Fruit fly (Drosophila melanogaster) whole organism, embryonic: ENCODE data around the gene CG11655.
A peak's percentile ranks its signal among the peaks of the same experiment; 100 is the strongest.

ENCODE experiments used
- ATbp ChIP-seq: fragments of 200-800 bp; sonication (Bioruptor generic); optimal IDR thresholded peaks from 2 replicates; lab custom pipeline; 2017; ENCODE audit warnings: missing biosample characterization, mild to moderate bottlenecking, missing genetic modification characterization, missing genetic modification reagents
- Antp ChIP-seq: fragments of 200-800 bp; sonication (Bioruptor generic); optimal IDR thresholded peaks from 3 replicates; lab custom pipeline; 2016; ENCODE audit warnings: missing biosample characterization, missing genetic modification characterization
- CG10274 ChIP-seq: fragments of 200-800 bp; sonication (Bioruptor generic); optimal IDR thresholded peaks from 3 replicates; lab custom pipeline; 2017; ENCODE audit warnings: missing biosample characterization, mild to moderate bottlenecking, missing genetic modification characterization
- CG10565 ChIP-seq: fragments of 200-800 bp; sonication (Bioruptor generic); optimal IDR thresholded peaks from 3 replicates; lab custom pipeline; 2016; ENCODE audit warnings: missing biosample characterization, mild to moderate bottlenecking, missing genetic modification characterization
- CG11560 ChIP-seq: fragments of 200-800 bp; sonication (Bioruptor generic); IDR thresholded peaks from 3 replicates; pipeline ENCODE4 v1.3.6; 2022; ENCODE audit warnings: missing biosample characterization, missing genetic modification characterization
- CG12155 ChIP-seq: fragments of 200-800 bp; sonication (Bioruptor generic); optimal IDR thresholded peaks from 3 replicates; lab custom pipeline; 2016; ENCODE audit warnings: missing biosample characterization, missing genetic modification characterization
- CG12236 ChIP-seq: fragments of 200-800 bp; sonication (Bioruptor generic); optimal IDR thresholded peaks from 2 replicates; lab custom pipeline; 2016; ENCODE audit warnings: missing biosample characterization, missing genetic modification characterization
- CG12744 ChIP-seq: fragments of 200-800 bp; sonication (Bioruptor generic); optimal IDR thresholded peaks from 2 replicates; lab custom pipeline; 2016; ENCODE audit warnings: missing biosample characterization, missing genetic modification characterization
- CG14710 ChIP-seq: fragments of 200-800 bp; sonication (Bioruptor generic); optimal IDR thresholded peaks from 3 replicates; lab custom pipeline; 2019; ENCODE audit warnings: missing biosample characterization, mild to moderate bottlenecking, missing genetic modification characterization, moderate library complexity
- CG14860 ChIP-seq: fragments of 200-800 bp; sonication (Bioruptor generic); IDR thresholded peaks from 3 replicates; pipeline ENCODE4 v1.3.6; 2022; ENCODE audit warnings: missing biosample characterization, missing genetic modification characterization; ENCODE audit not compliant: partially characterized antibody
- CG15073 ChIP-seq: fragments of 200-800 bp; sonication (Bioruptor generic); optimal IDR thresholded peaks from 2 replicates; lab custom pipeline; 2016; ENCODE audit warnings: missing biosample characterization, missing genetic modification characterization
- CG16813 ChIP-seq: fragments of 200-800 bp; sonication (Bioruptor generic); IDR thresholded peaks from 3 replicates; pipeline ENCODE4 v1.3.6; 2022; ENCODE audit warnings: missing biosample characterization, missing genetic modification characterization; ENCODE audit not compliant: partially characterized antibody
- CG17802 ChIP-seq: fragments of 200-800 bp; sonication (Bioruptor generic); optimal IDR thresholded peaks from 2 replicates; lab custom pipeline; 2018; ENCODE audit warnings: missing biosample characterization, mild to moderate bottlenecking, missing genetic modification characterization, moderate library complexity
- CG2202 ChIP-seq: fragments of 200-800 bp; sonication (Bioruptor generic); optimal IDR thresholded peaks from 2 replicates; lab custom pipeline; 2018; ENCODE audit warnings: missing biosample characterization, mild to moderate bottlenecking, missing genetic modification characterization
- CG34376 ChIP-seq: fragments of 200-800 bp; sonication (Bioruptor generic); optimal IDR thresholded peaks from 2 replicates; lab custom pipeline; 2018; ENCODE audit warnings: missing biosample characterization, mild to moderate bottlenecking, missing genetic modification characterization
- CG42726 ChIP-seq: fragments of 200-800 bp; sonication (Bioruptor generic); IDR thresholded peaks from 2 replicates; pipeline ENCODE4 v1.3.6; 2022; ENCODE audit warnings: missing biosample characterization, missing genetic modification characterization; ENCODE audit not compliant: partially characterized antibody
- CG4424 ChIP-seq: fragments of 200-800 bp; sonication (Bioruptor generic); optimal IDR thresholded peaks from 3 replicates; lab custom pipeline; 2016; ENCODE audit warnings: missing biosample characterization, missing genetic modification characterization
- CG6272 ChIP-seq: fragments of 200-800 bp; sonication (Bioruptor generic); IDR thresholded peaks from 2 replicates; pipeline ENCODE4 v1.3.6; 2022; ENCODE audit warnings: missing biosample characterization, missing genetic modification characterization
- CG8290 ChIP-seq, 3 experiments: fragments of 200-800 bp; sonication (Bioruptor generic); optimal IDR thresholded peaks; 2 replicates each; lab custom pipeline; 2016 to 2019; ENCODE audit warnings: missing biosample characterization in 3 of 3, missing genetic modification characterization in 3 of 3, mild to moderate bottlenecking in 2 of 3, moderate library complexity in 1 of 3
- CG8478 ChIP-seq: fragments of >200 bp; optimal IDR thresholded peaks from 2 replicates; lab custom pipeline; 2018
- CG8944 ChIP-seq: fragments of 200-800 bp; sonication (Bioruptor generic); optimal IDR thresholded peaks from 3 replicates; lab custom pipeline; 2016; ENCODE audit warnings: missing biosample characterization, missing genetic modification characterization
- CG9437 ChIP-seq: fragments of 200-800 bp; sonication (Bioruptor generic); optimal IDR thresholded peaks from 2 replicates; lab custom pipeline; 2018; ENCODE audit warnings: missing biosample characterization, mild to moderate bottlenecking, missing genetic modification characterization
- CG9876 ChIP-seq: fragments of 200-800 bp; sonication (Bioruptor generic); optimal IDR thresholded peaks from 2 replicates; lab custom pipeline; 2016; ENCODE audit warnings: missing biosample characterization, missing genetic modification characterization
- CG9932 ChIP-seq: fragments of 200-800 bp; sonication (Bioruptor generic); IDR thresholded peaks from 2 replicates; pipeline ENCODE4 v1.3.6; 2022; ENCODE audit warnings: missing biosample characterization, missing genetic modification characterization
- Dad ChIP-seq: fragments of 200-800 bp; sonication (Bioruptor generic); optimal IDR thresholded peaks from 3 replicates; lab custom pipeline; 2016; ENCODE audit warnings: missing biosample characterization, missing genetic modification characterization
- H2.0 ChIP-seq: fragments of 200-800 bp; sonication (Bioruptor generic); IDR thresholded peaks from 2 replicates; pipeline ENCODE4 v1.3.6; 2022; ENCODE audit warnings: missing biosample characterization, missing genetic modification characterization
- Lhr ChIP-seq: fragments of 200-800 bp; sonication (Bioruptor generic); optimal IDR thresholded peaks from 3 replicates; lab custom pipeline; 2017; ENCODE audit warnings: mild to moderate bottlenecking, missing biosample characterization, missing genetic modification reagents, missing genetic modification characterization
- Tbp ChIP-seq: fragments of >200 bp; optimal IDR thresholded peaks from 2 replicates; lab custom pipeline; 2018; ENCODE audit warnings: missing biosample characterization, missing genetic modification characterization
- Trl ChIP-seq, 3 experiments: fragments of >200 bp in 2 of 3; fragments of 200-800 bp in 1 of 3; sonication (Bioruptor generic) in 1 of 3; optimal IDR thresholded peaks; 2 replicates in 1 of 3; 3 replicates in 2 of 3; lab custom pipeline; 2016 to 2017; ENCODE audit warnings: missing biosample characterization in 1 of 3, missing genetic modification characterization in 1 of 3
- Xrp1 ChIP-seq: fragments of 200-800 bp; sonication (Bioruptor generic); IDR thresholded peaks from 2 replicates; pipeline ENCODE4 v1.3.6; 2022; ENCODE audit warnings: missing biosample characterization, missing genetic modification characterization
- amos ChIP-seq: fragments of 200-800 bp; sonication (Bioruptor generic); IDR thresholded peaks from 2 replicates; pipeline ENCODE4 v1.3.6; 2022; ENCODE audit warnings: missing biosample characterization, missing genetic modification characterization; ENCODE audit not compliant: partially characterized antibody
- disco-r ChIP-seq: fragments of 200-800 bp; sonication (Bioruptor generic); optimal IDR thresholded peaks from 2 replicates; lab custom pipeline; 2016; ENCODE audit warnings: missing biosample characterization, missing genetic modification characterization
- en ChIP-seq: fragments of 200-800 bp; sonication (Bioruptor generic); optimal IDR thresholded peaks from 2 replicates; lab custom pipeline; 2016; ENCODE audit warnings: missing biosample characterization, missing genetic modification characterization
- exex ChIP-seq: fragments of 200-800 bp; sonication (Bioruptor generic); optimal IDR thresholded peaks from 4 replicates; lab custom pipeline; 2018; ENCODE audit warnings: missing biosample characterization, mild to moderate bottlenecking, missing genetic modification characterization, moderate library complexity
- fd102C ChIP-seq: fragments of 200-800 bp; sonication (Bioruptor generic); optimal IDR thresholded peaks from 2 replicates; lab custom pipeline; 2018; ENCODE audit warnings: missing biosample characterization, mild to moderate bottlenecking, missing genetic modification characterization, moderate library complexity
- fd3F ChIP-seq: fragments of 200-800 bp; sonication (Bioruptor generic); optimal IDR thresholded peaks from 2 replicates; lab custom pipeline; 2018; ENCODE audit warnings: missing biosample characterization, mild to moderate bottlenecking, missing genetic modification characterization, moderate library complexity
- grn ChIP-seq: fragments of 200-800 bp; sonication (Bioruptor generic); optimal IDR thresholded peaks from 3 replicates; lab custom pipeline; 2017; ENCODE audit warnings: missing biosample characterization, missing genetic modification characterization
- gro ChIP-seq: fragments of 200-800 bp; sonication (Bioruptor generic); optimal IDR thresholded peaks from 2 replicates; lab custom pipeline; 2016; ENCODE audit warnings: missing biosample characterization, missing genetic modification characterization
- ham ChIP-seq: fragments of 200-800 bp; sonication (Bioruptor generic); IDR thresholded peaks from 2 replicates; pipeline ENCODE4 v1.3.6; 2022; ENCODE audit warnings: missing biosample characterization, missing genetic modification characterization
- hb ChIP-seq: fragments of 200-800 bp; sonication (Bioruptor generic); IDR thresholded peaks from 3 replicates; pipeline ENCODE4 v1.3.6; 2022; ENCODE audit warnings: missing biosample characterization, missing genetic modification characterization; ENCODE audit not compliant: partially characterized antibody
- jigr1 ChIP-seq: fragments of 200-800 bp; sonication (Bioruptor generic); IDR thresholded peaks from 3 replicates; pipeline ENCODE4 v1.3.6; 2022; ENCODE audit warnings: missing biosample characterization, missing genetic modification characterization
- ken ChIP-seq: fragments of 200-800 bp; sonication (Bioruptor generic); IDR thresholded peaks from 3 replicates; pipeline ENCODE4 v1.3.6; 2022; ENCODE audit warnings: missing biosample characterization, missing genetic modification characterization
- knrl ChIP-seq: fragments of 200-800 bp; sonication (Bioruptor generic); IDR thresholded peaks from 3 replicates; pipeline ENCODE4 v1.3.6; 2022; ENCODE audit warnings: missing biosample characterization, missing genetic modification characterization; ENCODE audit not compliant: partially characterized antibody
- peb ChIP-seq: fragments of 200-800 bp; sonication (Bioruptor generic); IDR thresholded peaks from 2 replicates; pipeline ENCODE4 v1.3.6; 2022; ENCODE audit warnings: missing biosample characterization, missing genetic modification characterization
- pho ChIP-seq: fragments of 200-800 bp; sonication (Bioruptor generic); optimal IDR thresholded peaks from 2 replicates; lab custom pipeline; 2016; ENCODE audit warnings: missing biosample characterization, missing genetic modification characterization
- row ChIP-seq: fragments of 200-800 bp; sonication (Bioruptor generic); IDR thresholded peaks from 3 replicates; pipeline ENCODE4 v1.3.6; 2022; ENCODE audit warnings: missing biosample characterization, missing genetic modification characterization
- scrt ChIP-seq: fragments of 200-800 bp; sonication (Bioruptor generic); optimal IDR thresholded peaks from 2 replicates; lab custom pipeline; 2018; ENCODE audit warnings: missing biosample characterization, mild to moderate bottlenecking, missing genetic modification characterization, moderate library complexity
- sisA ChIP-seq: fragments of 200-800 bp; sonication (Bioruptor generic); IDR thresholded peaks from 2 replicates; pipeline ENCODE4 v1.3.6; 2022; ENCODE audit warnings: missing biosample characterization, missing genetic modification characterization
- tll ChIP-seq, 2 experiments: fragments of 200-800 bp in 1 of 2; fragments of >200 bp in 1 of 2; sonication (Bioruptor generic) in 1 of 2; optimal IDR thresholded peaks; 2 replicates each; lab custom pipeline; 2017 to 2019; ENCODE audit warnings: missing biosample characterization in 2 of 2, missing genetic modification characterization in 2 of 2, mild to moderate bottlenecking in 1 of 2, moderate library complexity in 1 of 2
- unc-4 ChIP-seq: fragments of 200-800 bp; sonication (Bioruptor generic); IDR thresholded peaks from 2 replicates; pipeline ENCODE4 v1.3.6; 2022; ENCODE audit warnings: missing biosample characterization, missing genetic modification characterization; ENCODE audit not compliant: partially characterized antibody

The CG11655 gene

DNA sequence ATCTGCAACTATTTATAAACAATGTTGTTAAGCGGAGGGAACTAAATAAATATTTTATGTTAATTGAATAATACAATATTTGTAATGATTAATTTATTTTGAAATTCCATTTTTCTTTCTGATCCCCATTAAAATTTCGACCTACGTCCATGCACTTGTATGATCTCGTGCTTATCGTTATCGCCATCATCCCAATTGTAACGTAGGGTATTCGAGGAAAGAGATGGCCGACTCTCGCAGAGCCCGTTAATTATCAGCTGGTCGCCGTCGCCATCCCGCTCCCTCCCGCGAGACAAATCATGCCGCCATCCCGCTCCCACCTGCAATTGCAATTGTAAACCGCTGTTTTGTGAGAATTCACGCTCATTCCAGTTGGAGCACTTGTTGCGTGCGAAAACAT lies at the start of gene CG11655 (continued):
- TF ChIP-seq pho, result no peak
- peak; percentile 54 for TF ChIP-seq grn (GFP tag; lab: Kevin White, UChicago)
- no peak for TF ChIP-seq gro (GFP tag; lab: Kevin White, UChicago)
- no peak for TF ChIP-seq fd102C (GFP tag; lab: Kevin White, UChicago)
- TF ChIP-seq Xrp1, result peak; percentile 66
- no peak for TF ChIP-seq CG2202 (tag; lab: Kevin White, UChicago)
- TF ChIP-seq CG9876 (GFP tag; lab: Kevin White, UChicago), result no peak
- peak; percentile 24 for TF ChIP-seq CG14710
- no peak for TF ChIP-seq tll (GFP tag; optimal IDR thresholded peaks at IDR 0.05; lab: Kevin White, UChicago)
- TF ChIP-seq exex (tag; lab: Kevin White, UChicago), result no peak
- TF ChIP-seq CG4424 (GFP tag; lab: Kevin White, UChicago), result peak; percentile 41
- peak; percentile 8 for TF ChIP-seq Lhr (GFP tag; lab: Kevin White, UChicago)
- TF ChIP-seq unc-4 (GFP tag; lab: Robert Waterston, UW), result no peak
- TF ChIP-seq ATbp (GFP tag; lab: Kevin White, UChicago), result no peak
- no peak for TF ChIP-seq H2.0 (GFP tag; lab: Robert Waterston, UW)
- TF ChIP-seq scrt (GFP tag; lab: Kevin White, UChicago), result no peak
- TF ChIP-seq CG34376, result peak; percentile 15
- peak; percentile 41; the same call in 1 of the 2 replicates for TF ChIP-seq sisA (GFP tag; lab: Robert Waterston, UW)
- TF ChIP-seq peb (GFP tag; lab: Robert Waterston, UW), result no peak
- no peak for TF ChIP-seq CG9437 (GFP tag; lab: Kevin White, UChicago)
- no peak for TF ChIP-seq jigr1 (GFP tag; lab: Robert Waterston, UW)
- TF ChIP-seq disco-r (GFP tag; lab: Kevin White, UChicago), result no peak
- TF ChIP-seq CG17802, result no peak
- no peak for TF ChIP-seq CG42726 (GFP tag; lab: Robert Waterston, UW)
- TF ChIP-seq fd3F (GFP tag; lab: Kevin White, UChicago), result no peak
- TF ChIP-seq CG9932 (GFP tag; lab: Robert Waterston, UW), result no peak
- no peak for TF ChIP-seq CG8944 (GFP tag; lab: Kevin White, UChicago)
- no peak for TF ChIP-seq CG10565 (GFP tag; lab: Kevin White, UChicago)
- peak; percentile 66 for TF ChIP-seq CG8478 (lab: Kevin White, UChicago)
- no peak for TF ChIP-seq CG14860 (GFP tag; lab: Robert Waterston, UW)
- TF ChIP-seq Dad (GFP tag; lab: Kevin White, UChicago), result no peak
- no peak for TF ChIP-seq knrl (GFP tag; lab: Robert Waterston, UW)
- no peak for TF ChIP-seq Trl (optimal IDR thresholded peaks at IDR 0.05; lab: Kevin White, UChicago)
- no peak for TF ChIP-seq Trl (GFP tag; optimal IDR thresholded peaks at IDR 0.05; lab: Kevin White, UChicago)
- TF ChIP-seq amos, result no peak
- TF ChIP-seq CG11560 (tag; lab: Robert Waterston, UW), result no peak
- no peak for TF ChIP-seq CG16813 (GFP tag; lab: Robert Waterston, UW)
- TF ChIP-seq Antp, result no peak
- TF ChIP-seq CG12744, result no peak
- no peak for TF ChIP-seq CG15073
- TF ChIP-seq CG10274, result peak; percentile 99
- no peak for TF ChIP-seq CG12236 (GFP tag; lab: Kevin White, UChicago)
- TF ChIP-seq ham (GFP tag; lab: Robert Waterston, UW), result no peak
- TF ChIP-seq CG12155 (GFP tag; lab: Kevin White, UChicago), result peak; percentile 3
- TF ChIP-seq en, result no peak
- no peak for TF ChIP-seq hb (GFP tag; lab: Robert Waterston, UW)
- TF ChIP-seq CG8290 (GFP tag; optimal IDR thresholded peaks at IDR 0.05; lab: Kevin White, UChicago), result no peak
- TF ChIP-seq CG8290 (tag; optimal IDR thresholded peaks at IDR 0.05; lab: Kevin White, UChicago), result no peak
- TF ChIP-seq Tbp, result no peak
- TF ChIP-seq ken (GFP tag; lab: Robert Waterston, UW), result no peak
- peak; percentile 86 for TF ChIP-seq row
- TF ChIP-seq CG6272 (GFP tag; lab: Robert Waterston, UW), result no peak
